Fruit fly (Drosophila melanogaster): ENCODE measurements around the gene CG18135.

dm6 chr3L:18998284-18998830 is 274 bp upstream of the CG18135 start:
- TF ChIP-seq CG8478 (optimal IDR thresholded peaks at IDR 0.05): no peak
- TF ChIP-seq CTCF (optimal IDR thresholded peaks at IDR 0.05): no peak

Data from S2 (cell line).